Worm (Caenorhabditis elegans) whole organism, L4 larva: Measurements from ENCODE around the gene Y47D7A.15.

Experiments
- T26A8.4 ChIP-seq: fragments of 200-800 bp; sonication (Bioruptor generic); IDR thresholded peaks from 2 replicates; pipeline ENCODE4 v1.3.6; 2022; ENCODE audit warnings: missing genetic modification characterization, missing compliant biosample characterization
- ZK546.5 ChIP-seq, 2 experiments: sonication (generic microtip); optimal IDR thresholded peaks; 2 replicates each; lab custom pipeline; 2017; ENCODE audit warnings: missing biosample characterization in 2 of 2, missing genetic modification characterization in 2 of 2
- ama-1 ChIP-seq: fragments of 150-350 bp; optimal IDR thresholded peaks from 2 replicates; lab custom pipeline; 2014; ENCODE audit warnings: inconsistent platforms, mixed read lengths
- dpl-1 ChIP-seq: fragments of 150-350 bp; optimal IDR thresholded peaks from 2 replicates; lab custom pipeline; 2014; ENCODE audit warnings: missing biosample characterization, missing genetic modification reagents, missing genetic modification characterization
- dve-1 ChIP-seq: sonication (generic microtip); optimal IDR thresholded peaks from 2 replicates; lab custom pipeline; 2017; ENCODE audit warnings: antibody characterized with exemption, mild to moderate bottlenecking, missing genetic modification characterization, missing compliant biosample characterization; ENCODE audit not compliant: insufficient read depth
- mdl-1 ChIP-seq, 2 experiments: fragments of 150-350 bp in 1 of 2; sonication (generic microtip) in 1 of 2; optimal IDR thresholded peaks; 2 replicates each; lab custom pipeline; 2014 to 2017; ENCODE audit warnings: missing biosample characterization in 2 of 2, missing genetic modification characterization in 2 of 2
- nhr-25 ChIP-seq: sonication (generic microtip); optimal IDR thresholded peaks from 2 replicates; lab custom pipeline; 2017; ENCODE audit warnings: missing genetic modification characterization, mild to moderate bottlenecking, missing compliant biosample characterization, antibody characterized with exemption, moderate library complexity, borderline replicate concordance; ENCODE audit not compliant: insufficient read depth
- saeg-2 ChIP-seq: fragments of 200-800 bp; sonication (Bioruptor generic); IDR thresholded peaks from 2 replicates; pipeline ENCODE4 v1.3.6; 2022; ENCODE audit warnings: missing genetic modification reagents, missing genetic modification characterization, missing compliant biosample characterization
- skn-1 ChIP-seq: fragments of 150-350 bp; optimal IDR thresholded peaks from 2 replicates; lab custom pipeline; 2014; ENCODE audit warnings: missing biosample characterization, missing genetic modification characterization
- unc-62 ChIP-seq, 3 experiments: fragments of 150-350 bp in 1 of 3; sonication (generic microtip); optimal IDR thresholded peaks in 2 of 3; peaks in 1 of 3; 1 replicate in 1 of 3; 2 replicates in 2 of 3; lab custom pipeline; 2014 to 2017; ENCODE audit warnings: missing biosample characterization in 3 of 3, missing genetic modification characterization in 3 of 3, missing genetic modification reagents in 3 of 3, missing genotype in 1 of 3

- TF ChIP-seq skn-1 (tag; lab: Kevin White, UChicago): no peak
- no peak for TF ChIP-seq dpl-1 (GFP tag; lab: Kevin White, UChicago)
- TF ChIP-seq T26A8.4 (GFP tag; lab: Robert Waterston, UW): no peak
- no peak for TF ChIP-seq saeg-2 (GFP tag; lab: Robert Waterston, UW)
- TF ChIP-seq nhr-25 (tag; lab: Kevin White, UChicago): no peak
- TF ChIP-seq ZK546.5 (tag; optimal IDR thresholded peaks at IDR 0.05; lab: Kevin White, UChicago): no peak
- no peak for TF ChIP-seq ama-1
- no peak for TF ChIP-seq unc-62 (GFP tag; optimal IDR thresholded peaks at IDR 0.05 in 1 of 2; lab: Kevin White, UChicago)
- no peak for TF ChIP-seq unc-62 (tag; optimal IDR thresholded peaks at IDR 0.05; lab: Kevin White, UChicago)
- no peak for TF ChIP-seq mdl-1 (tag; optimal IDR thresholded peaks at IDR 0.05; lab: Kevin White, UChicago)
- TF ChIP-seq dve-1 (tag; lab: Kevin White, UChicago): no peak
Measured at ce11 chrV:4401865-4402264, 31.1 kb downstream of the Y47D7A.15 start, which contains the start of gene F13A2.5.
